Worm (Caenorhabditis elegans): ENCODE data around the gene Y62H9A.11.

- no peak for TF ChIP-seq nhr-76 (tag; optimal IDR thresholded peaks at IDR 0.05)
- TF ChIP-seq snpc-4 (tag; optimal IDR thresholded peaks at IDR 0.05) = no peak
- TF ChIP-seq nhr-85 (tag) = no peak
- TF ChIP-seq nhr-237 (tag; optimal IDR thresholded peaks at IDR 0.05) = no peak
- TF ChIP-seq unc-30 (tag; optimal IDR thresholded peaks at IDR 0.05) = no peak
- no peak for TF ChIP-seq jun-1 (tag; optimal IDR thresholded peaks at IDR 0.05)
- no peak for TF ChIP-seq ceh-82 (tag; optimal IDR thresholded peaks at IDR 0.05)
- no peak for TF ChIP-seq unc-62 (GFP tag; optimal IDR thresholded peaks at IDR 0.05)
- no peak for TF ChIP-seq lin-39 (tag; optimal IDR thresholded peaks at IDR 0.05)
- TF ChIP-seq elt-2 (tag; optimal IDR thresholded peaks at IDR 0.05) = no peak
- no peak for TF ChIP-seq pqm-1 (tag; optimal IDR thresholded peaks at IDR 0.05)
- no peak for TF ChIP-seq aly-2 (tag; optimal IDR thresholded peaks at IDR 0.05)
- TF ChIP-seq fos-1 (tag; optimal IDR thresholded peaks at IDR 0.05) = no peak
- no peak for TF ChIP-seq skn-1 (tag; optimal IDR thresholded peaks at IDR 0.05)
These were observed 24.4 kb upstream of the Y62H9A.11 start, which contains the start of gene dot-1.4 for ce11 chrX:11931559-11931958.

Measured in whole organism, L1 larva.